Worm (Caenorhabditis elegans) whole organism, L4 larva: ENCODE results near the gene gba-2.

Experiments used
- R02D3.7 ChIP-seq: fragments of 150-350 bp; sonication (generic microtip); optimal IDR thresholded peaks from 3 replicates; lab custom pipeline; 2014; ENCODE audit warnings: missing biosample characterization, missing genetic modification characterization
- fkh-10 ChIP-seq: fragments of 150-350 bp; optimal IDR thresholded peaks from 2 replicates; lab custom pipeline; 2014; ENCODE audit warnings: missing biosample characterization, missing genetic modification reagents, missing genetic modification characterization
- lin-13 ChIP-seq: fragments of 150-350 bp; optimal IDR thresholded peaks from 2 replicates; lab custom pipeline; 2014; ENCODE audit warnings: missing biosample characterization, missing genetic modification reagents, missing genetic modification characterization
- lin-39 ChIP-seq: fragments of 150-350 bp; optimal IDR thresholded peaks from 2 replicates; lab custom pipeline; 2014; ENCODE audit warnings: missing biosample characterization, missing genetic modification reagents, missing genetic modification characterization
- nhr-28 ChIP-seq: fragments of 150-350 bp; optimal IDR thresholded peaks from 2 replicates; lab custom pipeline; 2014; ENCODE audit warnings: missing biosample characterization, missing genetic modification characterization
- pqm-1 ChIP-seq: sonication (generic microtip); optimal IDR thresholded peaks from 2 replicates; lab custom pipeline; 2017; ENCODE audit warnings: missing biosample characterization, missing genetic modification characterization
- saeg-2 ChIP-seq: fragments of 200-800 bp; sonication (Bioruptor generic); IDR thresholded peaks from 2 replicates; pipeline ENCODE4 v1.3.6; 2022; ENCODE audit warnings: missing genetic modification reagents, missing genetic modification characterization, missing compliant biosample characterization
- unc-39 ChIP-seq: sonication (generic microtip); optimal IDR thresholded peaks from 2 replicates; lab custom pipeline; 2017; ENCODE audit warnings: missing biosample characterization, missing genetic modification characterization
- ztf-11 ChIP-seq: fragments of 150-350 bp; optimal IDR thresholded peaks from 2 replicates; lab custom pipeline; 2014; ENCODE audit warnings: missing biosample characterization, missing genetic modification characterization

- TF ChIP-seq pqm-1 (tag; lab: Kevin White, UChicago) (no peak), unc-39 (no peak), fkh-10 (no peak), lin-13 (GFP tag; lab: Kevin White, UChicago) (no peak), lin-39 (no peak), R02D3.7 (tag; lab: Kevin White, UChicago) (no peak), saeg-2 (GFP tag; lab: Robert Waterston, UW) (no peak), nhr-28 (tag; lab: Kevin White, UChicago) (no peak), ztf-11 (tag; lab: Kevin White, UChicago) (no peak)
Observed at ce11 chrII:2175367-2175766, 10.9 kb downstream of the gba-2 start, which contains the start of gene C33C12.7.
